Fruit fly (Drosophila melanogaster): ENCODE measurements around the gene Dph2.
A peak's percentile ranks its signal among the peaks of the same experiment; 100 is the strongest.

DNA sequence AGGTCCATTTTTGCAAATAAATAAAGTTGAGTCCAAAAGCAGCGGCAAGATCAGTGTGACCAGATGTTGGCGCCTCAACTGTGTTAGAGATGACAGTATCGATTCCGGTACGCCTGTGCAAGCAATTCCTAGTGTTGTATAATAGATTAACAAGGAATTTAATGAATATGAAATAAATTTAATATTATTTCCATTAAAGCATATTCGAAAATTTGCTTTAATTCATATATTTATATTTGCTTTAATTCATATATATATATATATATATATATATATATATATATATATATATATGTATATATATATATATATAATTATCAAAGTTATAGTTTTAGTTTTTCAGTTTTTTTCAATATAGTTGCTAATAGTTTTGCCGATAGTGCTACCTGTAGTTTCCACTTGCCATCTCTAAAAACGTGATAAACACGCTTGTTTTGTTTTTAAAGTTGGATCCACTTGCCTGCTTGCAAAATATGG is 4.6 kb upstream of the Dph2 start, which contains the start of the genes Nup93-2 and CG3817:
- peak; percentile 79 for TF ChIP-seq Mnt (GFP tag; optimal IDR thresholded peaks at IDR 0.05)
- peak; percentile 54 for TF ChIP-seq CG1620 (GFP tag; optimal IDR thresholded peaks at IDR 0.05)
- peak; percentile 74 for TF ChIP-seq CG33017 (tag; optimal IDR thresholded peaks at IDR 0.05)
- TF ChIP-seq kay (GFP tag; ENCODE audit: borderline replicate concordance), result no peak
- TF ChIP-seq bab1 (GFP tag; optimal IDR thresholded peaks at IDR 0.05), result no peak

Data from whole organism, adult.